Worm (Caenorhabditis elegans) whole organism, midembryonic: ENCODE results near the gene rab-6.2.

Experiments
- cog-1 ChIP-seq: sonication (generic microtip); optimal IDR thresholded peaks from 2 replicates; lab custom pipeline; 2016; ENCODE audit warnings: missing genetic modification characterization, missing compliant biosample characterization
- klf-2 ChIP-seq: fragments of 200-800 bp; sonication (Bioruptor generic); conservative IDR thresholded peaks from 2 replicates; pipeline ENCODE4 v1.3.6; 2022; ENCODE audit warnings: missing genetic modification reagents, missing genetic modification characterization, missing compliant biosample characterization
- tab-1 ChIP-seq: fragments of 200-800 bp; sonication (Bioruptor generic); IDR thresholded peaks from 2 replicates; pipeline ENCODE4 v1.3.6; 2022; ENCODE audit warnings: missing genetic modification characterization, missing compliant biosample characterization
- ztf-23 ChIP-seq: fragments of 200-800 bp; sonication (Bioruptor generic); IDR thresholded peaks from 2 replicates; pipeline ENCODE4 v1.3.6; 2022; ENCODE audit warnings: missing genetic modification reagents, missing genetic modification characterization, missing compliant biosample characterization

DNA sequence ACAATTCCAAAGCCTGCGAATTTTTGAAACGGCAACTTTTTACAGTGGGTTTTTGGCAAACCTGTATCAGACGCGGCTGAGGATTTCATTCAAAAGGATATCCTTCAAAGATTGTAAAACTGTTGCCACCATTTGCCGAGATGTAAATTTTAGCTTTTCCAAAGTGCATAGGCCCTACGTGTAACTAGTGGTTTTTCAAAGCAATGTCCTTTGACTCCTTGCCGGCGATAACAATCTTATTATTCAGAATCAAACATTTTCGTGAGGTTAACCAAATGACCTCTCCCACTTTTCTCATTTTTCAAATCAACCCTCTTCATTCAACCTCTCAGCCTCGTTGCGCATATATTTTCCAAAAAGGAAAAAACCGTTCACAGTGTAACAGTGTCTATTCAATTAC is 9.1 kb downstream of the rab-6.2 start, which contains the start of gene T25G12.3:
- TF ChIP-seq ztf-23 (GFP tag; lab: Robert Waterston, UW) = no peak
- TF ChIP-seq cog-1 (tag; lab: Kevin White, UChicago) = no peak
- no peak for TF ChIP-seq klf-2 (GFP tag; lab: Robert Waterston, UW)
- no peak for TF ChIP-seq tab-1 (GFP tag; lab: Robert Waterston, UW)
